Fruit fly (Drosophila melanogaster) whole organism, pupa: ENCODE measurements around the gene CG13857.
A peak's percentile ranks its signal among the peaks of the same experiment; 100 is the strongest.

ENCODE experiments used
- CG10348 ChIP-seq: fragments of 200-800 bp; sonication (Bioruptor generic); IDR thresholded peaks from 2 replicates; pipeline ENCODE4 v1.3.6; 2022; ENCODE audit warnings: missing biosample characterization, missing genetic modification characterization
- CG12605 ChIP-seq: fragments of 200-800 bp; sonication (Bioruptor generic); IDR thresholded peaks from 2 replicates; pipeline ENCODE4 v1.3.6; 2022; ENCODE audit warnings: missing biosample characterization, missing genetic modification characterization
- CG13204 ChIP-seq: fragments of 200-800 bp; sonication (Bioruptor generic); optimal IDR thresholded peaks from 2 replicates; lab custom pipeline; 2018; ENCODE audit warnings: missing biosample characterization, mild to moderate bottlenecking, missing genetic modification characterization, moderate library complexity
- CG14655 ChIP-seq: fragments of 200-800 bp; sonication (Bioruptor generic); optimal IDR thresholded peaks from 3 replicates; lab custom pipeline; 2017; ENCODE audit warnings: mild to moderate bottlenecking, missing biosample characterization, missing genetic modification reagents, missing genetic modification characterization
- CG15710 ChIP-seq: fragments of 200-800 bp; sonication (Bioruptor generic); optimal IDR thresholded peaks from 2 replicates; lab custom pipeline; 2018; ENCODE audit warnings: missing biosample characterization, mild to moderate bottlenecking, missing genetic modification characterization, moderate library complexity
- CG17806 ChIP-seq: fragments of 200-800 bp; sonication (Bioruptor generic); optimal IDR thresholded peaks from 2 replicates; lab custom pipeline; 2018; ENCODE audit warnings: missing biosample characterization, mild to moderate bottlenecking, missing genetic modification characterization, moderate library complexity
- CG32121 ChIP-seq: fragments of 200-800 bp; sonication (Bioruptor generic); IDR thresholded peaks from 2 replicates; pipeline ENCODE4 v1.3.6; 2022; ENCODE audit warnings: missing biosample characterization, missing genetic modification characterization
- CG34367 ChIP-seq: fragments of 200-800 bp; sonication (Bioruptor generic); optimal IDR thresholded peaks from 2 replicates; lab custom pipeline; 2018; ENCODE audit warnings: missing biosample characterization, mild to moderate bottlenecking, missing genetic modification characterization
- CG4496 ChIP-seq: fragments of 200-800 bp; sonication (Bioruptor generic); IDR thresholded peaks from 3 replicates; pipeline ENCODE4 v1.3.6; 2022; ENCODE audit warnings: missing biosample characterization, missing genetic modification characterization
- CG8159 ChIP-seq: fragments of 200-800 bp; sonication (Bioruptor generic); optimal IDR thresholded peaks from 3 replicates; lab custom pipeline; 2018; ENCODE audit warnings: missing biosample characterization, mild to moderate bottlenecking, missing genetic modification characterization, moderate library complexity
- CG8301 ChIP-seq: fragments of 200-800 bp; sonication (Bioruptor generic); optimal IDR thresholded peaks from 2 replicates; lab custom pipeline; 2018; ENCODE audit warnings: missing biosample characterization, mild to moderate bottlenecking, missing genetic modification characterization
- CG9948 ChIP-seq: fragments of 200-800 bp; sonication (Bioruptor generic); optimal IDR thresholded peaks from 2 replicates; lab custom pipeline; 2018; ENCODE audit warnings: missing biosample characterization, mild to moderate bottlenecking, missing genetic modification characterization, moderate library complexity
- D1 ChIP-seq: fragments of 200-800 bp; sonication (Bioruptor generic); optimal IDR thresholded peaks from 2 replicates; lab custom pipeline; 2018; ENCODE audit warnings: missing biosample characterization, mild to moderate bottlenecking, missing genetic modification characterization, moderate library complexity
- EcR ChIP-seq: fragments of 200-800 bp; sonication (Bioruptor generic); optimal IDR thresholded peaks from 3 replicates; lab custom pipeline; 2019; ENCODE audit warnings: missing biosample characterization, missing genetic modification characterization, mild to moderate bottlenecking, moderate library complexity, missing genetic modification reagents
- Ets98B ChIP-seq: fragments of 200-800 bp; sonication (Bioruptor generic); IDR thresholded peaks from 2 replicates; pipeline ENCODE4 v1.3.6; 2022; ENCODE audit warnings: missing biosample characterization, missing genetic modification characterization
- Pif1A ChIP-seq: fragments of 200-800 bp; sonication (Bioruptor generic); optimal IDR thresholded peaks from 3 replicates; lab custom pipeline; 2016; ENCODE audit warnings: missing biosample characterization, missing genetic modification characterization
- Pif1B ChIP-seq: fragments of 200-800 bp; sonication (Bioruptor generic); optimal IDR thresholded peaks from 3 replicates; lab custom pipeline; 2016; ENCODE audit warnings: missing biosample characterization, missing genetic modification characterization
- Snoo ChIP-seq: fragments of 200-800 bp; sonication (Bioruptor generic); optimal IDR thresholded peaks from 3 replicates; lab custom pipeline; 2017; ENCODE audit warnings: missing biosample characterization, mild to moderate bottlenecking, missing genetic modification characterization, inconsistent platforms
- fd96Ca ChIP-seq: fragments of 200-800 bp; sonication (Bioruptor generic); IDR thresholded peaks from 3 replicates; pipeline ENCODE4 v1.3.6; 2022; ENCODE audit warnings: missing biosample characterization, missing genetic modification characterization
- gl ChIP-seq: fragments of 200-800 bp; sonication (Bioruptor generic); optimal IDR thresholded peaks from 2 replicates; lab custom pipeline; 2018; ENCODE audit warnings: missing biosample characterization, mild to moderate bottlenecking, missing genetic modification characterization
- rn ChIP-seq: fragments of 200-800 bp; sonication (Bioruptor generic); IDR thresholded peaks from 2 replicates; pipeline ENCODE4 v1.3.6; 2022; ENCODE audit warnings: missing biosample characterization, missing genetic modification characterization

CG13857 gene

dm6 chr3R:22365660-22366195 lies 28.2 kb downstream of the CG13857 start, which contains the start of gene CG5382:
Gene CG5382 (minus strand): TSS chr3R:22365983.
- TF ChIP-seq CG32121 (no peak), CG14655 (GFP tag; lab: Kevin White, UChicago) (no peak), rn (GFP tag; lab: Robert Waterston, UW) (no peak), CG15710 (no peak), Ets98B (GFP tag; lab: Robert Waterston, UW) (no peak), Pif1A (GFP tag; lab: Kevin White, UChicago) (no peak), CG4496 (GFP tag; lab: Robert Waterston, UW) (no peak), CG8301 (tag; lab: Kevin White, UChicago) (no peak), D1 (tag; lab: Kevin White, UChicago) (no peak), Pif1B (GFP tag; lab: Kevin White, UChicago) (no peak)

dm6 chr3R:22362218-22362907 lies 31.5 kb downstream of the CG13857 start, which contains the start of the genes JMJD6, CG7071 and Muted:
Gene JMJD6 (minus strand): TSS chr3R:22362371.
Gene CG7071 (plus strand): TSS chr3R:22362620.
Gene Muted (plus strand): TSS chr3R:22362620.
- TF ChIP-seq CG32121 (peak; percentile 85), CG15710 (peak; percentile 81), CG14655 (GFP tag; lab: Kevin White, UChicago) (peak; percentile 83), CG12605 (GFP tag; lab: Robert Waterston, UW) (peak; percentile 36; the same call in 1 of the 2 replicates), CG9948 (peak; percentile 74), Snoo (tag; lab: Kevin White, UChicago) (peak; percentile 73), Ets98B (GFP tag; lab: Robert Waterston, UW) (peak; percentile 85), fd96Ca (GFP tag; lab: Robert Waterston, UW) (peak; percentile 87; the same call in 2 of the 3 replicates), D1 (tag; lab: Kevin White, UChicago) (no peak), rn (GFP tag; lab: Robert Waterston, UW) (peak; percentile 82), CG4496 (GFP tag; lab: Robert Waterston, UW) (peak; percentile 94), CG10348 (GFP tag; lab: Robert Waterston, UW) (no peak; the same call in 1 of the 2 replicates), CG34367 (tag; lab: Kevin White, UChicago) (peak; percentile 65), EcR (no peak), CG8301 (tag; lab: Kevin White, UChicago) (peak; percentile 77), gl (tag; lab: Kevin White, UChicago) (peak; percentile 43), CG13204 (GFP tag; lab: Kevin White, UChicago) (no peak), Pif1A (GFP tag; lab: Kevin White, UChicago) (peak; percentile 87), CG8159 (tag; lab: Kevin White, UChicago) (peak; percentile 78), CG17806 (peak; percentile 83), Pif1B (GFP tag; lab: Kevin White, UChicago) (peak; percentile 74)

dm6 chr3R:22358810-22359209 lies 35.1 kb downstream of the CG13857 start:
- TF ChIP-seq gl (tag; lab: Kevin White, UChicago) (peak; percentile 69), rn (GFP tag; lab: Robert Waterston, UW) (peak; percentile 76), CG8301 (tag; lab: Kevin White, UChicago) (peak; percentile 78), CG32121 (peak; percentile 90), CG17806 (peak; percentile 83), CG13204 (GFP tag; lab: Kevin White, UChicago) (no peak), fd96Ca (GFP tag; lab: Robert Waterston, UW) (peak; percentile 89), CG8159 (tag; lab: Kevin White, UChicago) (peak; percentile 83), CG34367 (tag; lab: Kevin White, UChicago) (peak; percentile 78), CG12605 (GFP tag; lab: Robert Waterston, UW) (peak; percentile 87), Pif1A (GFP tag; lab: Kevin White, UChicago) (peak; percentile 76), Snoo (tag; lab: Kevin White, UChicago) (peak; percentile 20), CG14655 (GFP tag; lab: Kevin White, UChicago) (peak; percentile 78), Pif1B (GFP tag; lab: Kevin White, UChicago) (peak; percentile 79), CG15710 (peak; percentile 75), CG10348 (GFP tag; lab: Robert Waterston, UW) (peak; percentile 49; the same call in 1 of the 2 replicates), D1 (tag; lab: Kevin White, UChicago) (no peak), CG9948 (peak; percentile 75), Ets98B (GFP tag; lab: Robert Waterston, UW) (peak; percentile 94), CG4496 (GFP tag; lab: Robert Waterston, UW) (peak; percentile 95), EcR (peak; percentile 48)

- TF ChIP-seq rn (GFP tag; lab: Robert Waterston, UW) = no peak
- no peak for TF ChIP-seq Pif1B (GFP tag; lab: Kevin White, UChicago)
- TF ChIP-seq CG17806 = no peak
- TF ChIP-seq gl (tag; lab: Kevin White, UChicago) = no peak
- no peak for TF ChIP-seq Pif1A (GFP tag; lab: Kevin White, UChicago)
Measured at dm6 chr3R:22357942-22358341, 36.0 kb downstream of the CG13857 start.
